Worm (Caenorhabditis elegans) whole organism, early embryonic: ENCODE results near the gene M01H9.10.

Experiments
- B0310.2 ChIP-seq: sonication (generic microtip); optimal IDR thresholded peaks from 2 replicates; lab custom pipeline; 2016; ENCODE audit warnings: mild to moderate bottlenecking, missing genetic modification characterization, missing compliant biosample characterization
- F13C5.2 ChIP-seq: sonication (generic microtip); optimal IDR thresholded peaks from 2 replicates; lab custom pipeline; 2017; ENCODE audit warnings: mild to moderate bottlenecking, missing genetic modification characterization, inconsistent platforms, missing compliant biosample characterization
- aly-1 ChIP-seq: sonication (generic microtip); optimal IDR thresholded peaks from 2 replicates; lab custom pipeline; 2016; ENCODE audit warnings: missing genetic modification characterization, missing compliant biosample characterization
- ama-1 ChIP-seq: fragments of 150-350 bp; optimal IDR thresholded peaks from 2 replicates; lab custom pipeline; 2014
- ceh-13 ChIP-seq: fragments of 200-800 bp; sonication (Bioruptor generic); optimal IDR thresholded peaks from 2 replicates; lab custom pipeline; 2018; ENCODE audit warnings: mild to moderate bottlenecking, missing genetic modification characterization, missing compliant biosample characterization
- ceh-36 ChIP-seq: sonication (generic microtip); optimal IDR thresholded peaks from 2 replicates; lab custom pipeline; 2016; ENCODE audit warnings: missing genetic modification characterization, inconsistent platforms, missing compliant biosample characterization
- ets-7 ChIP-seq: sonication (generic microtip); optimal IDR thresholded peaks from 2 replicates; lab custom pipeline; 2016; ENCODE audit warnings: missing genotype, missing genetic modification characterization, missing compliant biosample characterization
- flt-1 ChIP-seq: fragments of 200-800 bp; sonication (Bioruptor generic); IDR thresholded peaks from 2 replicates; pipeline ENCODE4 v1.3.6; 2022; ENCODE audit warnings: missing genetic modification characterization, missing compliant biosample characterization
- hmbx-1 ChIP-seq: sonication (generic microtip); optimal IDR thresholded peaks from 2 replicates; lab custom pipeline; 2016; ENCODE audit warnings: mild to moderate bottlenecking, missing genetic modification characterization, missing compliant biosample characterization
- hmg-4 ChIP-seq: fragments of 200-800 bp; sonication (Bioruptor generic); optimal IDR thresholded peaks from 2 replicates; lab custom pipeline; 2018; ENCODE audit warnings: mild to moderate bottlenecking, missing genetic modification characterization, missing compliant biosample characterization
- hnd-1 ChIP-seq: sonication (generic microtip); optimal IDR thresholded peaks from 2 replicates; lab custom pipeline; 2016; ENCODE audit warnings: missing genetic modification characterization, missing compliant biosample characterization
- pes-1 ChIP-seq: fragments of 200-800 bp; sonication (Bioruptor generic); IDR thresholded peaks from 2 replicates; pipeline ENCODE4 v1.3.6; 2022; ENCODE audit warnings: missing genetic modification reagents, missing genetic modification characterization, missing compliant biosample characterization
- scrt-1 ChIP-seq: fragments of 200-800 bp; sonication (Bioruptor generic); IDR thresholded peaks from 2 replicates; pipeline ENCODE4 v1.3.6; 2022; ENCODE audit warnings: missing genetic modification characterization, missing compliant biosample characterization
- sea-1 ChIP-seq: fragments of 200-800 bp; sonication (Bioruptor generic); conservative IDR thresholded peaks from 2 replicates; pipeline ENCODE4 v1.3.6; 2022; ENCODE audit warnings: missing genetic modification characterization, missing compliant biosample characterization
- tbx-11 ChIP-seq: fragments of 200-800 bp; sonication (Bioruptor generic); IDR thresholded peaks from 2 replicates; pipeline ENCODE4 v1.3.6; 2022; ENCODE audit warnings: missing genetic modification characterization, missing compliant biosample characterization
- tbx-37 ChIP-seq: fragments of 200-800 bp; sonication (Bioruptor generic); conservative IDR thresholded peaks from 2 replicates; pipeline ENCODE4 v1.3.6; 2022; ENCODE audit warnings: missing genetic modification reagents, missing genetic modification characterization, missing compliant biosample characterization
- tra-4 ChIP-seq: sonication (generic microtip); optimal IDR thresholded peaks from 2 replicates; lab custom pipeline; 2017; ENCODE audit warnings: missing genetic modification characterization, missing compliant biosample characterization

Gene M01H9.10

ce11 chrIV:4475362-4476086 is 4.4 kb downstream of the M01H9.10 start:
- TF ChIP-seq B0310.2 (tag; lab: Kevin White, UChicago) = no peak
- no peak for TF ChIP-seq hmg-4
- no peak for TF ChIP-seq hmbx-1 (tag; lab: Kevin White, UChicago)
- TF ChIP-seq tbx-37 (GFP tag; lab: Robert Waterston, UW) = no peak
- no peak for TF ChIP-seq F13C5.2 (tag; lab: Kevin White, UChicago)
- TF ChIP-seq flt-1 (GFP tag; lab: Robert Waterston, UW) = no peak
- no peak for TF ChIP-seq ets-7
- no peak for TF ChIP-seq aly-1 (tag; lab: Kevin White, UChicago)

DNA sequence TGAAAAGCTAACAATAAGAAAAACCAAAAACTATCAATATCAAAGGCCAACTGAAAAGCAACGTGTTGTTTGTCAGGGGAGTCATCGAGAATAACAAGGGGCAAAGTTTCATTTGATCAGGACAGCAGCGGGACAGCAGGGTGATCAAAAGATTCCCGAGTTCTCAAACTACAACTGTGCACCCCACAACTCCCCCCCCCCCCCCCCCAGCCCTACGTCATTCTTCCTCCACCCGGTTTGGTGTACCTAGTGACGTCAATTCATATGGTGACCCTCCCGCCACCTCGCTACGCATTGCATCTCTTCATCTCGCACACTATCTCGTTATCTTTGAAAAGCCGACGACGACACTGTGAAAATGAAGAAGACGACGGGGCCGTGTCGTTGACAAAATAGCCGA is 6.2 kb downstream of the M01H9.10 start:
- no peak for TF ChIP-seq B0310.2 (tag; lab: Kevin White, UChicago)
- no peak for TF ChIP-seq hmg-4
- no peak for TF ChIP-seq flt-1 (GFP tag; lab: Robert Waterston, UW)
- no peak for TF ChIP-seq F13C5.2 (tag; lab: Kevin White, UChicago)
- no peak for TF ChIP-seq tra-4 (tag; lab: Kevin White, UChicago)
- TF ChIP-seq tbx-11 (GFP tag; lab: Robert Waterston, UW) = no peak
- no peak for TF ChIP-seq ama-1 (lab: Kevin White, UChicago)
- TF ChIP-seq tbx-37 (GFP tag; lab: Robert Waterston, UW) = no peak
- TF ChIP-seq pes-1 = no peak

DNA sequence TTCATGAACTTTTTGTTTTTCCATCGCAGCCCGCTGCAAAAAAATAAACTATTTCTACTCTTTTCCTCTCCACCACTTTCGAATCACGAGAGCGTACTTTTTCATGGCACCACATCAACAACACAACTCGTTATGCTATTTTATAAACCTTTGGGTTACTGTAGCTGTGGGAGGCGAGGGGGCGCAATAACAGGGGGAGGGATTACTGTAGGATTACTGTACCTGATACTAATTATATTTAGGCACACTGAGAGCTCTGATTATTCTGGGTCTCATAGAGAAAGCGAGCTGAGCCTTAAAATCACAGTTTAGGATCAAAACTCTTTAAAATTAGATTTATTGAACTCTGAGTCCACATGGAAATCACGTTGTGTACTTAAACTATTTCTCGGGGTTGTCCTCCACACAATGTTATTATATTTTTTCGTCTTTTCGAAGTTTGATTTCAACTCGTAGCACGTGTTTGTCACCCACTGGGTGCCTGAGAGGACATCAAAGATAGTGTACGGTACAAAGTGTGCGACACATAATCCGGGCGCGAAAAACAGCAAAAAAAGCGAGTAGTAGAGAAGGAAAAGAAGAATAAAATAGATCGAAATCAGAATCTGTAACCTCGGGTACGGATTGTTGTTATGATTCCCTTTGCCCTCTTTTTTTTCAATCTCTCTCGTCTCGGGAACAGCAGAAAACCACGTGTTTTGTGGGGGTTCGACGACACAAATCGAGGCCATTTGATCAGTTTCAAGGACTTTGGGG is 7.3 kb downstream of the M01H9.10 start:
- TF ChIP-seq B0310.2 (tag; lab: Kevin White, UChicago) = no peak
- TF ChIP-seq flt-1 (GFP tag; lab: Robert Waterston, UW) = no peak
- TF ChIP-seq tra-4 (tag; lab: Kevin White, UChicago) = no peak
- TF ChIP-seq aly-1 (tag; lab: Kevin White, UChicago) = no peak
- no peak for TF ChIP-seq ceh-13 (GFP tag; lab: Kevin White, UChicago)
- no peak for TF ChIP-seq ets-7
- no peak for TF ChIP-seq ama-1 (lab: Kevin White, UChicago)
- no peak for TF ChIP-seq hmg-4
- TF ChIP-seq scrt-1 (GFP tag; lab: Robert Waterston, UW) = no peak
- TF ChIP-seq F13C5.2 (tag; lab: Kevin White, UChicago) = no peak
- no peak for TF ChIP-seq hnd-1 (tag; lab: Kevin White, UChicago)
- TF ChIP-seq hmbx-1 (tag; lab: Kevin White, UChicago) = no peak
- TF ChIP-seq ceh-36 (tag; lab: Kevin White, UChicago) = no peak

- TF ChIP-seq ets-7 (no peak), aly-1 (tag; lab: Kevin White, UChicago) (no peak), hnd-1 (tag; lab: Kevin White, UChicago) (no peak), sea-1 (GFP tag; lab: Robert Waterston, UW) (no peak)
Measured at ce11 chrIV:4470885-4471772, 8.8 kb downstream of the M01H9.10 start.

- TF ChIP-seq tbx-37 (GFP tag; lab: Robert Waterston, UW) (no peak), tbx-11 (GFP tag; lab: Robert Waterston, UW) (no peak), hmg-4 (no peak), ets-7 (no peak), hmbx-1 (tag; lab: Kevin White, UChicago) (no peak), flt-1 (GFP tag; lab: Robert Waterston, UW) (no peak), aly-1 (tag; lab: Kevin White, UChicago) (no peak), ama-1 (lab: Kevin White, UChicago) (no peak), F13C5.2 (tag; lab: Kevin White, UChicago) (no peak), B0310.2 (tag; lab: Kevin White, UChicago) (no peak), scrt-1 (GFP tag; lab: Robert Waterston, UW) (no peak), ceh-36 (tag; lab: Kevin White, UChicago) (no peak), hnd-1 (tag; lab: Kevin White, UChicago) (no peak)
Measured at ce11 chrIV:4469770-4470709, 9.9 kb downstream of the M01H9.10 start.

DNA sequence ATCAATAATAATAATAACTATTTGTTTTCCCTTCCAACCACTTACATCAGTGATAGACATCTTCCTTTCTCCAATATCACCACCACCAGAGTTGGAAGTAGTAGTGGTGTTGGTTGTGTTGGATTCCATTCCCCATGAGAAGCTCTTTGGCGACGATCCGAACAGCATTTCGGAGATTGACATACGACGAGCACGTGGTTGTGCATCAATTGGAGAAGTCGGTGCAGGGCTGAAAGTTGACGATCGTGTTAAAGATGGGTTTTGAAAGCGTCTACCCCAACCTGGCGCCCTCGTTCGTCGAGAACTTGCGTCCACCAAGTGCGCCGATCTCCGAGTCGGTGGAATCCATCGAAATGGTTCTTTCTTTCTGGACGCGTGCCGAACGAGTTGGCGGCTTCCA is 10.9 kb downstream of the M01H9.10 start:
- TF ChIP-seq pes-1 = no peak
- no peak for TF ChIP-seq tbx-37 (GFP tag; lab: Robert Waterston, UW)
- no peak for TF ChIP-seq tbx-11 (GFP tag; lab: Robert Waterston, UW)
- TF ChIP-seq ama-1 (lab: Kevin White, UChicago) = no peak
- TF ChIP-seq tra-4 (tag; lab: Kevin White, UChicago) = no peak
- TF ChIP-seq ceh-13 (GFP tag; lab: Kevin White, UChicago) = no peak
- TF ChIP-seq hmbx-1 (tag; lab: Kevin White, UChicago) = no peak
- TF ChIP-seq ceh-36 (tag; lab: Kevin White, UChicago) = no peak
- TF ChIP-seq scrt-1 (GFP tag; lab: Robert Waterston, UW) = no peak
- no peak for TF ChIP-seq B0310.2 (tag; lab: Kevin White, UChicago)
- TF ChIP-seq hmg-4 = no peak
- TF ChIP-seq flt-1 (GFP tag; lab: Robert Waterston, UW) = no peak
- no peak for TF ChIP-seq ets-7
- no peak for TF ChIP-seq F13C5.2 (tag; lab: Kevin White, UChicago)
- no peak for TF ChIP-seq sea-1 (GFP tag; lab: Robert Waterston, UW)
- no peak for TF ChIP-seq aly-1 (tag; lab: Kevin White, UChicago)
- no peak for TF ChIP-seq hnd-1 (tag; lab: Kevin White, UChicago)
